Worm (Caenorhabditis elegans): ENCODE measurements around the gene F28A10.5.

DNA sequence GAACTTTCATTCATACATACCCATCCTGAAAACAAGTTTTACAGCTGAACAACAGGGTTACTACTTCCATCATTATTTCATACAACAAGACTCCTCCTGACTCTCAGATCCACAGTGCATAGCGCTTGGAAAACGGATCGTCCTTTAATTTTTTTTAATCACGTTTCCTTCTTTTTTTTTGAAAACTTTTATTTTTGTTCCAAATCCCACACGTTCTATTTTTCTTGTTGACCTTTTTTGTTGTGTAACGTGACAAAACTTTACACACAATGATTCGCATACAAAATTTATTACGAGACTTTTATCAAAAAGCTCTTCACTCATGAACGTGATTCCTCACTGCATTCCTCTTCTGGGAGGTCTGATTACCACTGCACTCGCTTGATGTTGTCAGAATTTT lies 10.3 kb downstream of the F28A10.5 start, which contains the start of gene clc-33:
- TF ChIP-seq unc-55 (GFP tag; optimal IDR thresholded peaks at IDR 0.05) (no peak), fos-1 (tag; optimal IDR thresholded peaks at IDR 0.05) (no peak), nhr-77 (tag; optimal IDR thresholded peaks at IDR 0.05) (no peak), zag-1 (tag; optimal IDR thresholded peaks at IDR 0.05) (no peak), R02D3.7 (tag; optimal IDR thresholded peaks at IDR 0.05) (no peak), lin-11 (tag; optimal IDR thresholded peaks at IDR 0.05) (no peak), nhr-6 (tag; optimal IDR thresholded peaks at IDR 0.05) (no peak), unc-62 (GFP tag; optimal IDR thresholded peaks at IDR 0.05) (no peak)

Data from whole organism, L2 larva.